Fruit fly (Drosophila melanogaster) whole organism, embryonic: Measurements from ENCODE around the gene CG17652.

Source experiments
- Ada2b ChIP-seq: fragments of 200-800 bp; sonication (Bioruptor generic); IDR thresholded peaks from 2 replicates; pipeline ENCODE4 v1.3.6; 2022; ENCODE audit warnings: missing biosample characterization, missing genetic modification characterization
- Aef1 ChIP-seq: fragments of 200-800 bp; sonication (Bioruptor generic); IDR thresholded peaks from 3 replicates; pipeline ENCODE4 v1.3.6; 2022; ENCODE audit warnings: missing biosample characterization, missing genetic modification characterization
- Atf6 ChIP-seq: fragments of 200-800 bp; sonication (Bioruptor generic); IDR thresholded peaks from 2 replicates; pipeline ENCODE4 v1.3.6; 2022; ENCODE audit warnings: missing biosample characterization, missing genetic modification characterization
- CG10147 ChIP-seq: fragments of 200-800 bp; sonication (Bioruptor generic); optimal IDR thresholded peaks from 2 replicates; lab custom pipeline; 2019; ENCODE audit warnings: missing biosample characterization, mild to moderate bottlenecking, missing genetic modification characterization, moderate library complexity
- CG1024 ChIP-seq: fragments of 200-800 bp; sonication (Bioruptor generic); IDR thresholded peaks from 2 replicates; pipeline ENCODE4 v1.3.6; 2022; ENCODE audit warnings: missing biosample characterization, missing genetic modification characterization
- CG11696 ChIP-seq: fragments of 200-800 bp; sonication (Bioruptor generic); IDR thresholded peaks from 2 replicates; pipeline ENCODE4 v1.3.6; 2022; ENCODE audit warnings: missing biosample characterization, missing genetic modification characterization
- CG12236 ChIP-seq: fragments of 200-800 bp; sonication (Bioruptor generic); optimal IDR thresholded peaks from 2 replicates; lab custom pipeline; 2016; ENCODE audit warnings: missing biosample characterization, missing genetic modification characterization
- CG14441 ChIP-seq: fragments of 200-800 bp; sonication (Bioruptor generic); IDR thresholded peaks from 2 replicates; pipeline ENCODE4 v1.3.6; 2022; ENCODE audit warnings: missing biosample characterization, missing genetic modification characterization
- CG14667 ChIP-seq: fragments of 200-800 bp; sonication (Bioruptor generic); IDR thresholded peaks from 2 replicates; pipeline ENCODE4 v1.3.6; 2022; ENCODE audit warnings: missing biosample characterization, missing genetic modification characterization
- CG15269 ChIP-seq: fragments of 200-800 bp; sonication (Bioruptor generic); optimal IDR thresholded peaks from 2 replicates; lab custom pipeline; 2018; ENCODE audit warnings: missing biosample characterization, mild to moderate bottlenecking, missing genetic modification characterization, moderate library complexity
- CG17802 ChIP-seq: fragments of 200-800 bp; sonication (Bioruptor generic); optimal IDR thresholded peaks from 2 replicates; lab custom pipeline; 2018; ENCODE audit warnings: missing biosample characterization, mild to moderate bottlenecking, missing genetic modification characterization, moderate library complexity
- CG30020 ChIP-seq: fragments of 200-800 bp; optimal IDR thresholded peaks from 2 replicates; lab custom pipeline; 2019; ENCODE audit warnings: missing biosample characterization, mild to moderate bottlenecking, missing genetic modification characterization, moderate library complexity
- CG3281 ChIP-seq: fragments of 200-800 bp; sonication (Bioruptor generic); optimal IDR thresholded peaks from 3 replicates; lab custom pipeline; 2017; ENCODE audit warnings: missing biosample characterization, mild to moderate bottlenecking, missing genetic modification characterization
- CG3838 ChIP-seq: fragments of 200-800 bp; sonication (Bioruptor generic); optimal IDR thresholded peaks from 3 replicates; lab custom pipeline; 2016; ENCODE audit warnings: missing biosample characterization, missing genetic modification characterization
- CG3847 ChIP-seq: fragments of 200-800 bp; sonication (Bioruptor generic); IDR thresholded peaks from 2 replicates; pipeline ENCODE4 v1.3.6; 2022; ENCODE audit warnings: missing biosample characterization, missing genetic modification characterization
- CG3995 ChIP-seq: fragments of 200-800 bp; sonication (Bioruptor generic); optimal IDR thresholded peaks from 3 replicates; lab custom pipeline; 2016; ENCODE audit warnings: missing biosample characterization, missing genetic modification characterization
- CG4282 ChIP-seq: fragments of 200-800 bp; sonication (Bioruptor generic); optimal IDR thresholded peaks from 2 replicates; lab custom pipeline; 2016; ENCODE audit warnings: missing biosample characterization, missing genetic modification characterization
- CG7745 ChIP-seq: fragments of 200-800 bp; sonication (Bioruptor generic); optimal IDR thresholded peaks from 2 replicates; lab custom pipeline; 2018; ENCODE audit warnings: missing biosample characterization, mild to moderate bottlenecking, missing genetic modification characterization, moderate library complexity
- CG7839 ChIP-seq: fragments of 200-800 bp; sonication (Bioruptor generic); optimal IDR thresholded peaks from 3 replicates; lab custom pipeline; 2018; ENCODE audit warnings: missing biosample characterization, mild to moderate bottlenecking, missing genetic modification characterization, moderate library complexity
- CG8478 ChIP-seq: fragments of >200 bp; optimal IDR thresholded peaks from 2 replicates; lab custom pipeline; 2018
- Chrac-16 ChIP-seq: fragments of 200-800 bp; sonication (Bioruptor generic); optimal IDR thresholded peaks from 3 replicates; lab custom pipeline; 2016; ENCODE audit warnings: missing biosample characterization, missing genetic modification characterization
- Dad ChIP-seq: fragments of 200-800 bp; sonication (Bioruptor generic); optimal IDR thresholded peaks from 3 replicates; lab custom pipeline; 2016; ENCODE audit warnings: missing biosample characterization, missing genetic modification characterization
- Deaf1 ChIP-seq: fragments of 200-800 bp; optimal IDR thresholded peaks from 3 replicates; lab custom pipeline; 2019; ENCODE audit warnings: missing biosample characterization, mild to moderate bottlenecking, missing genetic modification characterization, moderate library complexity
- Dp ChIP-seq: fragments of 200-800 bp; sonication (Bioruptor generic); optimal IDR thresholded peaks from 2 replicates; lab custom pipeline; 2018; ENCODE audit warnings: missing biosample characterization, mild to moderate bottlenecking, missing genetic modification characterization, moderate library complexity
- Elba2 ChIP-seq: fragments of 200-800 bp; sonication (Bioruptor generic); optimal IDR thresholded peaks from 3 replicates; lab custom pipeline; 2016; ENCODE audit warnings: missing biosample characterization, missing genetic modification characterization
- Hey ChIP-seq: fragments of 200-800 bp; sonication (Bioruptor generic); optimal IDR thresholded peaks from 3 replicates; lab custom pipeline; 2018; ENCODE audit warnings: missing biosample characterization, mild to moderate bottlenecking, missing genetic modification characterization
- Hr3 ChIP-seq: fragments of 200-800 bp; sonication (Bioruptor generic); optimal IDR thresholded peaks from 3 replicates; lab custom pipeline; 2016; ENCODE audit warnings: missing biosample characterization, missing genetic modification characterization
- Mad ChIP-seq: fragments of 200-800 bp; sonication (Bioruptor generic); optimal IDR thresholded peaks from 2 replicates; lab custom pipeline; 2016; ENCODE audit warnings: missing biosample characterization, missing genetic modification characterization
- Sox100B ChIP-seq: fragments of 200-800 bp; sonication (Bioruptor generic); optimal IDR thresholded peaks from 3 replicates; lab custom pipeline; 2018; ENCODE audit warnings: missing biosample characterization, mild to moderate bottlenecking, missing genetic modification characterization
- TFAM ChIP-seq: fragments of 200-800 bp; sonication (Bioruptor generic); optimal IDR thresholded peaks from 2 replicates; lab custom pipeline; 2017; ENCODE audit warnings: missing biosample characterization, missing genetic modification characterization, inconsistent platforms
- Vsx1 ChIP-seq: fragments of 200-800 bp; sonication (Bioruptor generic); optimal IDR thresholded peaks from 2 replicates; lab custom pipeline; 2017; ENCODE audit warnings: missing biosample characterization, mild to moderate bottlenecking, missing genetic modification characterization, missing genetic modification reagents
- ato ChIP-seq: fragments of 200-800 bp; sonication (Bioruptor generic); IDR thresholded peaks from 2 replicates; pipeline ENCODE4 v1.3.6; 2022; ENCODE audit warnings: missing biosample characterization, missing genetic modification characterization; ENCODE audit not compliant: partially characterized antibody
- az2 ChIP-seq: fragments of 200-800 bp; sonication (Bioruptor generic); optimal IDR thresholded peaks from 3 replicates; lab custom pipeline; 2016; ENCODE audit warnings: missing biosample characterization, missing genetic modification characterization
- btn ChIP-seq: fragments of 200-800 bp; sonication (Bioruptor generic); optimal IDR thresholded peaks from 2 replicates; lab custom pipeline; 2016; ENCODE audit warnings: missing biosample characterization, missing genetic modification characterization
- cato ChIP-seq: fragments of 200-800 bp; sonication (Bioruptor generic); optimal IDR thresholded peaks from 2 replicates; lab custom pipeline; 2016; ENCODE audit warnings: missing biosample characterization, missing genetic modification characterization, borderline replicate concordance
- caup ChIP-seq: fragments of 200-800 bp; sonication (Bioruptor generic); optimal IDR thresholded peaks from 3 replicates; lab custom pipeline; 2017; ENCODE audit warnings: missing biosample characterization, mild to moderate bottlenecking, missing genetic modification characterization, moderate library complexity; ENCODE audit not compliant: severe bottlenecking
- dan ChIP-seq: fragments of 200-800 bp; sonication (Bioruptor generic); IDR thresholded peaks from 2 replicates; pipeline ENCODE4 v1.3.6; 2022; ENCODE audit warnings: missing biosample characterization, missing genetic modification characterization
- ems ChIP-seq: fragments of 200-800 bp; sonication (Bioruptor generic); optimal IDR thresholded peaks from 3 replicates; lab custom pipeline; 2016; ENCODE audit warnings: missing biosample characterization, missing genetic modification characterization
- fd102C ChIP-seq: fragments of 200-800 bp; sonication (Bioruptor generic); optimal IDR thresholded peaks from 2 replicates; lab custom pipeline; 2018; ENCODE audit warnings: missing biosample characterization, mild to moderate bottlenecking, missing genetic modification characterization, moderate library complexity
- gce ChIP-seq: fragments of 200-800 bp; sonication (Bioruptor generic); IDR thresholded peaks from 3 replicates; pipeline ENCODE4 v1.3.6; 2022; ENCODE audit warnings: missing biosample characterization, missing genetic modification characterization
- gsb-n ChIP-seq: fragments of 200-800 bp; sonication (Bioruptor generic); optimal IDR thresholded peaks from 3 replicates; lab custom pipeline; 2018; ENCODE audit warnings: missing biosample characterization, mild to moderate bottlenecking, missing genetic modification characterization
- ind ChIP-seq: fragments of 200-800 bp; sonication (Bioruptor generic); optimal IDR thresholded peaks from 3 replicates; lab custom pipeline; 2016; ENCODE audit warnings: missing biosample characterization, missing genetic modification characterization
- jigr1 ChIP-seq: fragments of 200-800 bp; sonication (Bioruptor generic); IDR thresholded peaks from 3 replicates; pipeline ENCODE4 v1.3.6; 2022; ENCODE audit warnings: missing biosample characterization, missing genetic modification characterization
- lab ChIP-seq: fragments of 200-800 bp; sonication (Bioruptor generic); optimal IDR thresholded peaks from 3 replicates; lab custom pipeline; 2017; ENCODE audit warnings: missing biosample characterization, missing genetic modification characterization, mild to moderate bottlenecking, moderate library complexity, missing genetic modification reagents
- otp ChIP-seq: fragments of 200-800 bp; sonication (Bioruptor generic); IDR thresholded peaks from 3 replicates; pipeline ENCODE4, ENCODE4 v1.3.6; 2022; ENCODE audit warnings: missing biosample characterization, missing genetic modification characterization
- pb ChIP-seq: fragments of 200-800 bp; sonication (Bioruptor generic); optimal IDR thresholded peaks from 3 replicates; lab custom pipeline; 2016; ENCODE audit warnings: missing biosample characterization, missing genetic modification characterization
- psq ChIP-seq: fragments of 200-800 bp; sonication (Bioruptor generic); optimal IDR thresholded peaks from 2 replicates; lab custom pipeline; 2017; ENCODE audit warnings: missing biosample characterization, missing genetic modification characterization
- run ChIP-seq: fragments of 200-800 bp; sonication (Bioruptor generic); optimal IDR thresholded peaks from 3 replicates; lab custom pipeline; 2018; ENCODE audit warnings: missing biosample characterization, mild to moderate bottlenecking, missing genetic modification characterization
- sc ChIP-seq, 3 experiments: fragments of >200 bp in 2 of 3; fragments of 200-800 bp in 1 of 3; sonication (Bioruptor generic) in 1 of 3; optimal IDR thresholded peaks; 2 replicates in 2 of 3; 3 replicates in 1 of 3; lab custom pipeline; 2017; ENCODE audit warnings: mild to moderate bottlenecking in 1 of 3, missing biosample characterization in 1 of 3, missing genetic modification characterization in 1 of 3, missing genetic modification reagents in 1 of 3
- sr ChIP-seq: fragments of 200-800 bp; sonication (Bioruptor generic); IDR thresholded peaks from 3 replicates; pipeline ENCODE4 v1.3.6; 2022; ENCODE audit warnings: missing biosample characterization, missing genetic modification characterization
- unpg ChIP-seq: fragments of 200-800 bp; sonication (Bioruptor generic); optimal IDR thresholded peaks from 3 replicates; lab custom pipeline; 2018; ENCODE audit warnings: missing biosample characterization, mild to moderate bottlenecking, missing genetic modification characterization, moderate library complexity

The CG17652 gene

dm6 chr2L:1729607-1730011 is 2.5 kb downstream of the CG17652 start, which contains the start of the genes Eno and CG31937 (continued):
- TF ChIP-seq sc (optimal IDR thresholded peaks at IDR 0.05; lab: Kevin White, UChicago) (no peak), sc (GFP tag; optimal IDR thresholded peaks at IDR 0.05; lab: Kevin White, UChicago) (no peak), TFAM (no peak), CG7839 (tag; lab: Kevin White, UChicago) (peak; percentile 47), psq (GFP tag; lab: Kevin White, UChicago) (no peak), gsb-n (tag; lab: Kevin White, UChicago) (no peak), cato (GFP tag; lab: Kevin White, UChicago) (no peak), CG30020 (tag; lab: Kevin White, UChicago) (no peak), CG14441 (GFP tag; lab: Robert Waterston, UW) (peak; percentile 69), Hey (tag; lab: Kevin White, UChicago) (no peak), CG3281 (GFP tag; lab: Kevin White, UChicago) (peak; percentile 62), CG3838 (GFP tag; lab: Kevin White, UChicago) (no peak), CG12236 (GFP tag; lab: Kevin White, UChicago) (peak; percentile 12), CG3847 (0 out of 2 replicates have a peak, but pooled peaks have one; percentile 21), ind (GFP tag; lab: Kevin White, UChicago) (peak; percentile 54), dan (no peak), CG4282 (no peak), CG14667 (no peak), fd102C (GFP tag; lab: Kevin White, UChicago) (no peak), btn (no peak), az2 (GFP tag; lab: Kevin White, UChicago) (no peak), CG11696 (GFP tag; lab: Robert Waterston, UW) (no peak), gce (GFP tag; lab: Robert Waterston, UW) (no peak), Hr3 (GFP tag; lab: Kevin White, UChicago) (peak; percentile 32), jigr1 (GFP tag; lab: Robert Waterston, UW) (peak; percentile 39; the same call in 1 of the 3 replicates), CG7745 (tag; lab: Kevin White, UChicago) (no peak), Dad (no peak), CG8478 (lab: Kevin White, UChicago) (no peak), CG10147 (peak; percentile 21), Aef1 (GFP tag; lab: Robert Waterston, UW) (peak; percentile 54; the same call in 2 of the 3 replicates), pb (no peak), CG17802 (no peak), Ada2b (GFP tag; lab: Robert Waterston, UW) (peak; percentile 57), Elba2 (GFP tag; lab: Kevin White, UChicago) (no peak), Atf6 (GFP tag; lab: Robert Waterston, UW) (0 out of 2 replicates have a peak, but pooled peaks have one; percentile 23), Sox100B (GFP tag; lab: Kevin White, UChicago) (no peak), CG1024 (GFP tag; lab: Robert Waterston, UW) (no peak), CG3995 (GFP tag; lab: Kevin White, UChicago) (peak; percentile 98), Deaf1 (tag; lab: Kevin White, UChicago) (no peak), run (tag; lab: Kevin White, UChicago) (no peak), ato (GFP tag; lab: Robert Waterston, UW) (no peak), otp (GFP tag; lab: Robert Waterston, UW) (no peak; the same call in 2 of the 3 replicates), sr (GFP tag; lab: Robert Waterston, UW) (no peak), Dp (peak; percentile 22), lab (GFP tag; lab: Kevin White, UChicago) (peak; percentile 53), Vsx1 (GFP tag; lab: Kevin White, UChicago) (no peak), Mad (no peak), caup (no peak), ems (GFP tag; lab: Kevin White, UChicago) (no peak), unpg (GFP tag; lab: Kevin White, UChicago) (peak; percentile 4), Chrac-16 (GFP tag; lab: Kevin White, UChicago) (peak; percentile 65), CG15269 (tag; lab: Kevin White, UChicago) (peak; percentile 69)
